Worm (Caenorhabditis elegans) whole organism, late embryonic: ENCODE results near the gene ZC196.9.

Experiments used
- fkh-6 ChIP-seq: sonication (generic microtip); optimal IDR thresholded peaks from 2 replicates; lab custom pipeline; 2016; ENCODE audit warnings: missing genetic modification characterization, missing compliant biosample characterization
- hlh-30 ChIP-seq: sonication (generic microtip); optimal IDR thresholded peaks from 2 replicates; lab custom pipeline; 2017; ENCODE audit warnings: antibody characterized with exemption, missing genetic modification characterization, missing compliant biosample characterization; ENCODE audit not compliant: insufficient read depth
- odd-2 ChIP-seq: sonication (generic microtip); optimal IDR thresholded peaks from 2 replicates; lab custom pipeline; 2017; ENCODE audit warnings: antibody characterized with exemption, mild to moderate bottlenecking, missing genetic modification characterization, missing compliant biosample characterization
- pha-4 ChIP-seq: fragments of 150-350 bp; optimal IDR thresholded peaks from 2 replicates; lab custom pipeline; 2018; ENCODE audit warnings: missing biosample characterization, missing genetic modification reagents, missing genetic modification characterization
- pqm-1 ChIP-seq: sonication (generic microtip); optimal IDR thresholded peaks from 2 replicates; lab custom pipeline; 2016; ENCODE audit warnings: missing genetic modification characterization, missing compliant biosample characterization

- TF ChIP-seq hlh-30 (tag; lab: Kevin White, UChicago) (no peak), fkh-6 (tag; lab: Kevin White, UChicago) (no peak), pha-4 (no peak), odd-2 (tag; lab: Kevin White, UChicago) (no peak), pqm-1 (tag; lab: Kevin White, UChicago) (no peak)
Observed at ce11 chrV:8673498-8673897, 53.5 kb downstream of the ZC196.9 start, which contains the start of gene ZC190.5.
